Fruit fly (Drosophila melanogaster): ENCODE measurements around the gene Muc68Ca.
"Not testable (repeated sequence)": the region's sequence is repeated elsewhere in the genome, so short reads cannot be mapped to it uniquely, and the experiment has no call there.

The Muc68Ca gene

DNA sequence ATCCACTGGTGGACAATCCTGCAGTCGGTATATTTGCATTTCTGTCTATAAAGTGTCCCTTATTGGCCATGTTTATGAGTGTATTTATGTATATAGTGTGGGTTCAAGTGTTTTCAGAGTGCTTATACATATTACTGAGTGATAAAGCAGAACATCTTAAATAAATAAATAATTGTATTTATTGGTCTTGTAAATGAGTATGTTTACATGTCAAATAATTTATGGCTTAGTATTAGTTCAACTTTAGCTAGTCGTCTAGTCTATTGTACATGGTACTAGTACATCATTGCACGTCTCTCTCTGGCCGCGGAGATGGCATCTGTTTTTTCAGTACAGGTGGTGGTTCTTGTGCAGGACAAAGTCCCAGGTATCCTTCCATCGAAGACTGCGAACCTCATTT lies 35.9 kb downstream of the Muc68Ca start, which contains the start of gene CG32086:
Gene CG32086, minus strand, starts transcription at position 101 of the 400 bp plus-strand sequence.
- no peak for TF ChIP-seq CG17801 (GFP tag; optimal IDR thresholded peaks at IDR 0.05; ENCODE audit: partially characterized antibody)

DNA sequence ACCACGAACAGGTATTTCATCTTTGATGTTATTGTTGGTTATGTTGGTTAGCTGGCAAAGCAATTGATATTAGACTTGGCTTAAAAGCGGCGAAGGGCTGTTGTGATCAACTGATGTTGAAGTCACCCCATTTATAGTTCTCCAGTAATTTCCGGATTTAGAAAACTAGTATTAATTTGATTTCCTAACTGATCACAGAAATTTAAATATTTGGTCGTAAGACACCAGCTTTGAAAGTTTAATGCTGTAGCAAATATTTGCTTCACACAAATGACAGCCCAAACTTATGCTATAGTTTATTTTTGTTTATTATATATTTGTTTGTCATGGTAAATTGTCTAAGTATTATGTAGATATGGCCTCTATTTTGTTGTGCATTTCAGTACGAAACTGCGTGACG lies 37.8 kb downstream of the Muc68Ca start, which contains the start of gene CG33269:
Gene CG33269, minus strand, starts transcription at position 101 of the 400 bp plus-strand sequence.
- TF ChIP-seq CG17801 (GFP tag; optimal IDR thresholded peaks at IDR 0.05; ENCODE audit: partially characterized antibody), result no peak

DNA sequence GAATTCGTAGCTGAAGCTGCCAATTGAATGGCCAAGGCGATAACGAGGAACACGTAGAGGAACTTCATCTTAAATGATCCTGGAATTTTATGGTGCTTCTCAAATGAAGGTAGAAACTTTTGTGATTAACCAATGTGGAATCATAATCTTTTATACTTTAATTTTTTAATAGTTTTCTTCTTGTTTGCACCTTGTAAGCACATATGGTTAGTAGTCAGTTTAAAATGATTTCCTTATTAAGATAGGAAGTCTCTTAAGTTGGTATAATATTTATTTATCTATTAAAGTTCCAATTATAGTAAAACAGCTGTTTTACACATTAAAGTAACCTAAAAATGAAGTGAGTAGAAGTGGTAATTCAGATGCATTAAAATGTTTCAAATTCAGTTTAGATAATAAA lies 39.0 kb downstream of the Muc68Ca start, which contains the start of gene CG43391:
Gene CG43391, minus strand, starts transcription at position 101 of the 400 bp plus-strand sequence.
- TF ChIP-seq CG17801 (GFP tag; optimal IDR thresholded peaks at IDR 0.05; ENCODE audit: partially characterized antibody), result no peak

DNA sequence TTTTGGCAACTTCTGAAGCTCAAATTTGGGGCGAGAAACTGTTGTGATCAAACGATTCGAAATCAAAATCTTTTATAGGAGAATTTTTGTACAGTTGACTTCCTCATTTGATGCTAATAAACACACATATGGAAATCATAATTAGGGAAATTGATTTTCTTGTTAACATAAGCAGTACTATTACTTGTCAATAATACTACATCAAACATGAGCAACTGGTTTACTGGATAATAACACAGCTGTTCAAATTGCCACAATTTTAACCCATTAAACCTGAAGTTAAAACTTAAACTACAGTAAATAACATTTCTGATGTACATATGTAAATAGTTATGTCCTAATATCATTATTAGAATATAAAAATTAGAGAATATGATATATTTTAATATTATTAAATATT lies 40.0 kb downstream of the Muc68Ca start, which contains the start of gene CG43390:
Gene CG43390, minus strand, starts transcription at position 32 of the 400 bp plus-strand sequence.
- no peak for TF ChIP-seq CG17801 (GFP tag; optimal IDR thresholded peaks at IDR 0.05; ENCODE audit: partially characterized antibody)

DNA sequence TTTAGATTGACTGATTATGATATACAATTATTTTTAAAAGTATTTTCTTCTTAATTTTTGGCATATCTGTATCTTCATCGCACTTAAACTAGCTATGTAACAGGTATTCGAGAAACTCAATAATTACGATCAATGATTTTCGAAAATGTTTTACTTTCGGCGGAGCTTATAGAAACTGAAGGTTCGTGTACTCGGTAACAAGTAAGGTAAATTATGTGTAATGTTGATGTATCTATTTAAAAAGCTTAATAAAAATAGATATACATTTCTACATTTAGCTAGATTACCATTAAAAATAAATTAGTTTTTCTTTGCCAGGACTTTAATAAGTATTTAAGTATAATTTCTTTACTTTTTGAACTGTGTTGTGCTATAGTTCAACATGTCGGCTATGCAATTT lies 41.1 kb downstream of the Muc68Ca start:
- no peak for TF ChIP-seq CG17801 (GFP tag; optimal IDR thresholded peaks at IDR 0.05; ENCODE audit: partially characterized antibody)

DNA sequence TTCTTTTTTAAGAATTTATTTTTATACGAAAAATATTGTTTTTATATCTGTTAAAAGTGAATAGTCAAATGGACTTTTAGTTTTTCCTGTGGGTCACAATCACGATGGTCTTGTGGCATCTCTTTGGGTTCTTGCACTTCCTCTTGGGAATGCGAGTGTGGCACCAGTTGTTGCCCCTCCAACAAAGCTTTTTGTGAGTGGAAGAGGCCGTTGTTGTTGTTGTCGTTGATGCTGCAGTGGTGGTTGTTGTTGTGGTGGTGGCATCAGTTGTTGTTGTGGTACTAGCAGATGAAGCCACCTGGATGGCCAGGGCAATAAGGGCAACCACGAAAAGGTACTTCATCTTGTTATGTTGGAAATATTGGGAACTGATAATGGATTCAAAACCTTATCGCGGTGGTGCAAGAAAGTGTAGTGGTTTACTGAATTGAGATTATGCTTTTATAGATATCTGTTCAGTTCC lies 41.7 kb downstream of the Muc68Ca start, which contains the start of gene CG33270:
Gene CG33270, minus strand, starts transcription at position 413 of the 463 bp plus-strand sequence.
- TF ChIP-seq CG17801 (GFP tag; optimal IDR thresholded peaks at IDR 0.05; ENCODE audit: partially characterized antibody), result no peak

DNA sequence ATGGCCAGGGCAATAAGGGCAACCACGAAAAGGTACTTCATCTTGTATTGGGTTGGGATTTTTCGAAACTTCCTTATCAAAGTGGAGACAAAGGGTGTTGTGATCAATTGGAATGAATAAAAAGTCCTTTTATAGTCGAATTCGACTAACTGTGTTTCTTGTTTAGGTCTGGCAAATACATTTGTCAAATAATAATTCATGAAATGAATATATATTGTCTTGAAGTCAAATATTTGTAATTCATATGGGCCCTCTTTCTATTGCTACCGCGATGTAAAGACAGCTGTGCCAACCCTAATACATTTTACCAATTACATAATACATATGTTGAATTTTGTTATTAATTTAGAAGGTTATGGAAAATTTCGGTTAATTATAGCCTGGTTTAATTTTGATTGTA lies 42.5 kb downstream of the Muc68Ca start, which contains the start of gene CG33271:
Gene CG33271, minus strand, starts transcription at position 101 of the 400 bp plus-strand sequence.
- no peak for TF ChIP-seq CG17801 (GFP tag; optimal IDR thresholded peaks at IDR 0.05; ENCODE audit: partially characterized antibody)

DNA sequence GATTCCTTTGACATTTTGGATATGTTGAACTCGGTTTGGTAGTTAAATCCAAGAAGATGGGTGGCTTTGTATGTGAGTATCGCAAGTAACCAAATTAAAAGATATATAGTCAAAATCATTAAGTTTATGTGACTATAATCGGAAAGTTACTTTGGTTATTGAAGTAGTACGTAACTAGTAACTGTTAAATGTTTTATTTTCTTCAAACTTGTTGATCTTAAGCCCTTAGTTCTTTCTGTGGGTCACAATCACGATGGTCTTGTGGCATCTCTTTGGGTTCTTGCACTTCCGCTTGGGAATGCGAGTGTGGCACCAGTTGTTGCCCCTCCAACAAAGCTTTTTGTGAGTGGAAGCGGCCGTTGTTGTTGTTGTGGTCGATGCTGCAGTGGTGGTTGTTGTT lies 43.0 kb downstream of the Muc68Ca start, which contains the start of gene CG33489:
Gene CG33489, minus strand, starts transcription at position 101 of the 400 bp plus-strand sequence.
- TF ChIP-seq CG17801 (GFP tag; optimal IDR thresholded peaks at IDR 0.05; ENCODE audit: partially characterized antibody), result not testable (repeated sequence)

DNA sequence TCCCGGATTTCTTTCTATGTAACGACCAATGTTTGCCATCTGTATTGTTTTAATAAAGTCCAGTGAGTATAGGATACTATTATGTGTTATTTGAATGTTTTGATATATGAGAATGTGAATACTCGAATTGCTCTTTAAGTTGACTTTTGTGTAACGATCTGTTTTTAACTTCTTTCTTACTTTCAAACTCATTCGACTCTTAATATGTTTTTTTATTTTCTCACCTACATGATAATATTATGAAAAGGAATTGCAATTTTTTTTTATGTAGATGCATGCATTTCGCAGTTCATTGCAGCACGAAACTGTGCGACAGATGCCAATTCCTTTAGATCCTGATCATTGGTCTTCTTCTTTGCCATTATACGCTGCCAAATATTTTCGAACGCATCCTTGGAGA lies 45.3 kb downstream of the Muc68Ca start, which contains the start of gene CG33490:
Gene CG33490, minus strand, starts transcription at position 101 of the 400 bp plus-strand sequence.
- TF ChIP-seq CG17801 (GFP tag; optimal IDR thresholded peaks at IDR 0.05; ENCODE audit: partially characterized antibody), result no peak

DNA sequence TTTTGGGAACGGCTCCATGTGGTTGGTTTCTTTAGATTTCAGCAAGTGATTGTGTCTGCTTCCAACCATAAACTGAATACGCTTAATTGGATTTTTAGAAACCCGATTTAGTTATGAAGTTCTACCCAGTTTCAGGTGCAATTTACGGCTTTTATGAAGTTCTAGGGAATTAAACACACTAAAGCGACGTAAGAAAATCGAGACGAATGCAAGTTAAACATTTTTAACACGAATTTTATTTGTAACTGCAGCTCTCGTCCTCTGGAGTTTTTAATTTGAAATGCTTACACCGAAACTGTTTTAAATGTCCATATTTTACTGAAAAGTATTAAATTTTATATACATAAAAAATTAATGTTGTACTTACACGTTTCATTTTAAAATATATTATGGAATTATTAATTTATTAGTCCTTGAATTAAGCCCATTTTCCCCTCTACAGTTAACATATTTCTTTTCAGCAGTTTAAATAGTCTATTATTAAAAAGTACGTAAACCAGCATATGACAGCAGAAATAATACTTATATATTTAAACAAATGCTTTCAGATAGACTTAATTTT lies 55.8 kb downstream of the Muc68Ca start, which contains the start of the genes CG46412 and CG33267:
Gene CG46412, minus strand, starts transcription at position 101 of the 562 bp plus-strand sequence.
Gene CG33267, plus strand, starts transcription at position 512 of the 562 bp plus-strand sequence.
- no peak for TF ChIP-seq CG17801 (GFP tag; optimal IDR thresholded peaks at IDR 0.05; ENCODE audit: partially characterized antibody)

DNA sequence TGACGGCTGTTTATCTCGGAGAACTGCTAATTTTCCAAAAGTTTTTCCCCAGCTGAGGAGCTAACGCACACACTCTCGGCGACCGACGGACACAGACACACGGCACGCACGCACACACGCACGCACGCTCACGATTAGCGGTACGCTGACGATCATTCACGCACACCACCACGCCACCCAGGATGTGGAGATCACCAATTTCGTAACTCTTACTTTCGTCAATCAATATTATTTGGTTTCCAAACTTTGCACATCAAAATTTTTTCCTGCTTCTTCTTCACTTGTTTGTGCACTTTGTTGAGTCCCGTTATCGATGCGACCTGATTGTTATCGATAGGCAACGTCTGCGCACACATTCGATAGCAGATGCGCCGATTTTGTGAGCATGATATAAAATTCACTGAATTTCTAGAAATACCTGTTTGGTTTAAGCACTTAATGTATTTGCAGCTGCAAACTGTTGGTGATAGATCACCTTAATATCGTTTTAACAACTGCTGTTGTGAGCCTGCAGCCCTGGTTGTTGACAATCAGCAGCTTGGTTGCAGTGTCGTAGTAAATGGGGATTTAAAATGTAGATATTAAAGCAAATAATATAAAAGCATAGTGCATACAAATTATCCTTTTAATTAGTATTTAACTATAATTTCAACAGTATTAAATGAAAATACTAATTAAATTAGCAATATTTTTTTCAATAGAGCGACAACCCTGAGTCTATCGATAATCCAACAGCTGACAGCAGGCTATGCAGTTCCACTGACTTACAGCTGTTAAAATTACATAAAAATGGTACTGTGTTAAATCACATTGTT lies 57.7 kb downstream of the Muc68Ca start, which contains the start of the genes CG7394 and Mob2:
Gene CG7394, plus strand, starts transcription at position 51 of the 815 bp plus-strand sequence.
Gene Mob2, minus strand, starts transcription at position 288 of the 815 bp plus-strand sequence.
- TF ChIP-seq CG17801 (GFP tag; optimal IDR thresholded peaks at IDR 0.05; ENCODE audit: partially characterized antibody), result peak; percentile 86

DNA sequence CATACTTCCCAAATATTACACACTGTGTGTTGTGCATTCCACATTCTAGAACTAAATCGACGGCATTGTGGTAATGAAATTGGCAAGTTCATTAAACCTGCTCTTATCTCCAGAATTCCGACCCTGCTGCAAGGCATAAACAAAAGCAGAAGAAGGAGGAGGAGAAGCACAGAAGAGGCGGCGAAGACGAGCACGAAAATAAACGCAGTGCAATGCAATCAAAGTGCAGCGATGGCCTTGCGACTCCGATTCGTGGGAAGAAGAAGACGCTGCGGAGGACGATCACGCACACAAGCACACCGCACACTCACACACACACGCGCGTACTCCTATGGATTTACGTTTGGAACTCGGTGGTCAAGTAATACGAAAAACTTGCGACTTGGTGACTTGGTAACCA lies 59.0 kb downstream of the Muc68Ca start:
- TF ChIP-seq CG17801 (GFP tag; optimal IDR thresholded peaks at IDR 0.05; ENCODE audit: partially characterized antibody), result no peak

Data from ovary, adult (tissue).